Fruit fly (Drosophila melanogaster): ENCODE data around the gene Polr2A.

The Polr2A gene

DNA sequence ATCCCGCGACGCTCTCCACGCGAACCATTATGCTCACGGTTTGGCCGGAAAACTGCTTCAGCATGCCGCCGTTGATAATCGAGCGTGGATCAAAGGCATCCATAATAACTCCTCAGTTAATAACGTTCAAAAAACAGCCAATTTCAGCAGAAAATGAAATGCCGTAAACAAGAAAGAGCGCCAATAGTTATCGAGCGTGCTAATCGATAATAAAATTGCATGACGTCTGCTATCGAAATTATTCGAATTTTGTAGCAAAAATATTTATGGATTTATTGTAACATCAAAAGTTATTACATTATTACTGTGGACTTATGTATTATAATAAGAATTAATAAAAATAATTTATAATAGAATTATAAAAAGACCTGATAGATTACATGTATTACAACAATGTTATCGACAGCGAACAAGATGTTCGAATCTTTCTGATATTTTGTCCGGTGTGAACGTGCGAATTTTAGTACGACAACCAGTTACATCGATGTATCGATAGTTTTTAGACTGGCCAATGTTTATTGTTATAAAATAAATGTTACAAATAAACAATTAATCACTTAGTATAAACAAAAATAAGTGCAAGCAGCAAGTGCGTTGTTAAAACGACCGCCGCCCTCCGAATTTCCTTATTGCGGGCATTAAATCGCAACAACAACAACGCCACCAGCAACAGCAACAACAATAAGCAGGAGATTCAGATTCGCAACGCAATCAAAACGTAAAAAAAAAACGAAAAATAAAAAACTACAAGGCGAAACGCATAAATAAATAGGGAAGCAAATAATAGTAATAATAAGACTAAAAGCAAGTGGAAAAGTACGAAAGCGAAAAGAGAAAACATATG is 45.7 kb upstream of the Polr2A start, which contains the start of the genes RPA3 and Met (continued):
- TF ChIP-seq Dip2 (GFP tag; IDR thresholded peaks at IDR 0.05) (no peak), nmo (GFP tag; optimal IDR thresholded peaks at IDR 0.05) (peak; percentile 38), lmd (GFP tag; IDR thresholded peaks at IDR 0.05) (no peak), CG8478 (optimal IDR thresholded peaks at IDR 0.05) (no peak), Hmr (GFP tag; optimal IDR thresholded peaks at IDR 0.05) (no peak), CG15514 (GFP tag; optimal IDR thresholded peaks at IDR 0.05) (peak; percentile 51), CG15479 (GFP tag; optimal IDR thresholded peaks at IDR 0.05) (no peak), CG3847 (GFP tag; IDR thresholded peaks at IDR 0.05) (no peak), CG12155 (GFP tag; optimal IDR thresholded peaks at IDR 0.05) (no peak), nau (GFP tag; optimal IDR thresholded peaks at IDR 0.05) (no peak), CHES-1-like (GFP tag; optimal IDR thresholded peaks at IDR 0.05) (no peak), Deaf1 (tag; optimal IDR thresholded peaks at IDR 0.05) (no peak), Ets65A (GFP tag) (no peak), Optix (GFP tag; IDR thresholded peaks at IDR 0.05) (no peak), nerfin-1 (tag; optimal IDR thresholded peaks at IDR 0.05) (no peak), salm (tag; optimal IDR thresholded peaks at IDR 0.05) (no peak), tup (GFP tag; optimal IDR thresholded peaks at IDR 0.05) (no peak), crc (GFP tag; optimal IDR thresholded peaks at IDR 0.05) (no peak), Rx (GFP tag; IDR thresholded peaks at IDR 0.05) (no peak), CG42726 (GFP tag; IDR thresholded peaks at IDR 0.05; ENCODE audit: partially characterized antibody) (0 out of 2 replicates have a peak, but pooled peaks have one; percentile 28), CG17186 (GFP tag; optimal IDR thresholded peaks at IDR 0.05) (no peak), mld (GFP tag; IDR thresholded peaks at IDR 0.05; ENCODE audit: partially characterized antibody) (peak; percentile 61; the same call in 1 of the 3 replicates), CG1024 (GFP tag; IDR thresholded peaks at IDR 0.05) (no peak), Doc2 (GFP tag; IDR thresholded peaks at IDR 0.05) (no peak), Oli (tag; optimal IDR thresholded peaks at IDR 0.05) (no peak), Oaz (GFP tag; IDR thresholded peaks at IDR 0.05) (no peak), CG18476 (GFP tag; optimal IDR thresholded peaks at IDR 0.05) (no peak), Sin3A (optimal IDR thresholded peaks at IDR 0.05) (no peak), CG31388 (GFP tag; optimal IDR thresholded peaks at IDR 0.05) (no peak), CG11560 (tag; IDR thresholded peaks at IDR 0.05) (no peak), ftz-f1 (GFP tag; optimal IDR thresholded peaks at IDR 0.05) (no peak), bigmax (GFP tag; optimal IDR thresholded peaks at IDR 0.05) (no peak), wek (GFP tag; optimal IDR thresholded peaks at IDR 0.05) (no peak), Xbp1 (GFP tag; optimal IDR thresholded peaks at IDR 0.05) (no peak), shn (GFP tag; optimal IDR thresholded peaks at IDR 0.05) (no peak), psq (GFP tag; optimal IDR thresholded peaks at IDR 0.05) (no peak), CrebB (tag; optimal IDR thresholded peaks at IDR 0.05) (no peak), ase (GFP tag; IDR thresholded peaks at IDR 0.05) (no peak), CG31441 (GFP tag; IDR thresholded peaks at IDR 0.05) (no peak), CG15269 (tag; optimal IDR thresholded peaks at IDR 0.05) (no peak), ara (GFP tag; IDR thresholded peaks at IDR 0.05) (no peak), Hr78 (GFP tag; optimal IDR thresholded peaks at IDR 0.05) (no peak), CG10979 (tag; optimal IDR thresholded peaks at IDR 0.05) (no peak), tx (GFP tag; optimal IDR thresholded peaks at IDR 0.05) (no peak), CG14441 (GFP tag; IDR thresholded peaks at IDR 0.05) (no peak), CG6765 (GFP tag; optimal IDR thresholded peaks at IDR 0.05) (no peak), tna (GFP tag; IDR thresholded peaks at IDR 0.05; ENCODE audit: partially characterized antibody) (peak; percentile 58; the same call in 1 of the 2 replicates), Vsx1 (GFP tag; optimal IDR thresholded peaks at IDR 0.05) (no peak), aop (GFP tag; IDR thresholded peaks at IDR 0.05) (no peak), CG11247 (GFP tag; IDR thresholded peaks at IDR 0.05) (no peak)

All from whole organism, embryonic.